Worm (Caenorhabditis elegans) whole organism, L1 larva: ENCODE data around the gene clec-227.
A peak's percentile ranks its signal among the peaks of the same experiment; 100 is the strongest.

ENCODE experiments used
- C16A3.4 ChIP-seq: fragments of 150-350 bp; optimal IDR thresholded peaks from 2 replicates; lab custom pipeline; 2014; ENCODE audit warnings: missing biosample characterization, missing genetic modification characterization
- F16B12.6 ChIP-seq: fragments of 150-350 bp; optimal IDR thresholded peaks from 2 replicates; lab custom pipeline; 2014; ENCODE audit warnings: missing biosample characterization, missing genetic modification characterization
- Y116A8C.19 ChIP-seq: sonication (generic microtip); optimal IDR thresholded peaks from 2 replicates; lab custom pipeline; 2016; ENCODE audit warnings: missing compliant biosample characterization, missing genetic modification characterization, borderline replicate concordance
- aha-1 ChIP-seq: fragments of 150-350 bp; optimal IDR thresholded peaks from 2 replicates; lab custom pipeline; 2014; ENCODE audit warnings: missing biosample characterization, missing genetic modification characterization
- ama-1 ChIP-seq: fragments of 150-350 bp; optimal IDR thresholded peaks from 2 replicates; lab custom pipeline; 2014
- blmp-1 ChIP-seq: fragments of 150-350 bp; optimal IDR thresholded peaks from 2 replicates; lab custom pipeline; 2014; ENCODE audit warnings: missing biosample characterization, missing genetic modification characterization
- ceh-82 ChIP-seq, 3 experiments: fragments of 150-350 bp in 1 of 3; sonication (generic microtip) in 2 of 3; optimal IDR thresholded peaks; 2 replicates each; lab custom pipeline; 2014 to 2017; ENCODE audit warnings: missing biosample characterization in 3 of 3, missing genetic modification characterization in 3 of 3
- dsc-1 ChIP-seq: sonication (generic microtip); optimal IDR thresholded peaks from 2 replicates; lab custom pipeline; 2016; ENCODE audit warnings: mild to moderate bottlenecking, missing genetic modification characterization, missing compliant biosample characterization
- egl-13 ChIP-seq: sonication (generic microtip); optimal IDR thresholded peaks from 2 replicates; lab custom pipeline; 2016; ENCODE audit warnings: missing genotype, missing genetic modification reagents, missing genetic modification characterization, missing compliant biosample characterization
- egl-27 ChIP-seq, 2 experiments: fragments of 150-350 bp in 1 of 2; sonication (generic microtip); optimal IDR thresholded peaks; 3 replicates each; lab custom pipeline; 2017 to 2018; ENCODE audit warnings: missing biosample characterization in 2 of 2, missing genetic modification characterization in 2 of 2, missing genetic modification reagents in 2 of 2
- elt-2 ChIP-seq: sonication (generic microtip); optimal IDR thresholded peaks from 2 replicates; lab custom pipeline; 2016; ENCODE audit warnings: missing genetic modification characterization, mild to moderate bottlenecking, inconsistent platforms, missing compliant biosample characterization, missing genetic modification reagents
- hlh-17 ChIP-seq: fragments of 200-800 bp; sonication (Bioruptor generic); optimal IDR thresholded peaks from 2 replicates; lab custom pipeline; 2018; ENCODE audit warnings: missing genetic modification characterization, mild to moderate bottlenecking, missing compliant biosample characterization, moderate library complexity, borderline replicate concordance
- isw-1 ChIP-seq: fragments of 200-800 bp; sonication (Bioruptor generic); IDR thresholded peaks from 2 replicates; pipeline ENCODE4 v1.3.6; 2022; ENCODE audit warnings: missing genetic modification characterization, missing compliant biosample characterization
- lin-13 ChIP-seq: fragments of 150-350 bp; optimal IDR thresholded peaks from 2 replicates; lab custom pipeline; 2014; ENCODE audit warnings: missing biosample characterization, missing genetic modification reagents, missing genetic modification characterization
- lin-14 ChIP-seq: fragments of 200-800 bp; sonication (Bioruptor generic); optimal IDR thresholded peaks from 2 replicates; lab custom pipeline; 2018; ENCODE audit warnings: mild to moderate bottlenecking, missing genetic modification characterization, moderate library complexity, missing compliant biosample characterization
- lin-15B ChIP-seq: fragments of 150-350 bp; sonication (generic microtip); optimal IDR thresholded peaks from 3 replicates; lab custom pipeline; 2014; ENCODE audit warnings: missing biosample characterization, missing genetic modification characterization
- lir-3 ChIP-seq: sonication (generic microtip); optimal IDR thresholded peaks from 2 replicates; lab custom pipeline; 2016; ENCODE audit warnings: mild to moderate bottlenecking, missing genetic modification characterization, moderate library complexity, missing compliant biosample characterization; ENCODE audit not compliant: poor library complexity
- nhr-12 ChIP-seq: sonication (generic microtip); optimal IDR thresholded peaks from 2 replicates; lab custom pipeline; 2017; ENCODE audit warnings: missing biosample characterization, missing genetic modification characterization
- nhr-20 ChIP-seq: sonication (generic microtip); optimal IDR thresholded peaks from 2 replicates; lab custom pipeline; 2016; ENCODE audit warnings: mild to moderate bottlenecking, missing genetic modification characterization, missing compliant biosample characterization
- nhr-71 ChIP-seq: sonication (generic microtip); optimal IDR thresholded peaks from 2 replicates; lab custom pipeline; 2016; ENCODE audit warnings: mild to moderate bottlenecking, missing genetic modification characterization, moderate library complexity, missing compliant biosample characterization
- nhr-76 ChIP-seq: sonication (generic microtip); optimal IDR thresholded peaks from 2 replicates; lab custom pipeline; 2017; ENCODE audit warnings: missing biosample characterization, missing genetic modification characterization
- nhr-85 ChIP-seq: sonication (generic microtip); peaks from one replicate; lab custom pipeline; 2016; ENCODE audit warnings: missing genetic modification characterization, inconsistent platforms, missing compliant biosample characterization
- nhr-90 ChIP-seq: sonication (generic microtip); optimal IDR thresholded peaks from 2 replicates; lab custom pipeline; 2016; ENCODE audit warnings: mild to moderate bottlenecking, missing genetic modification characterization, missing compliant biosample characterization; ENCODE audit not compliant: poor library complexity
- skn-1 ChIP-seq: fragments of 150-350 bp; optimal IDR thresholded peaks from 2 replicates; lab custom pipeline; 2014; ENCODE audit warnings: missing biosample characterization, missing genetic modification characterization
- sup-37 ChIP-seq: fragments of 200-800 bp; sonication (Bioruptor generic); optimal IDR thresholded peaks from 2 replicates; lab custom pipeline; 2018; ENCODE audit warnings: mild to moderate bottlenecking, missing genetic modification characterization, missing compliant biosample characterization
- swsn-7 ChIP-seq: sonication (generic microtip); optimal IDR thresholded peaks from 2 replicates; lab custom pipeline; 2016; ENCODE audit warnings: missing genetic modification characterization, missing compliant biosample characterization
- tbx-2 ChIP-seq: sonication (generic microtip); optimal IDR thresholded peaks from 2 replicates; lab custom pipeline; 2016; ENCODE audit warnings: missing genetic modification characterization, missing compliant biosample characterization
- unc-86 ChIP-seq: sonication (generic microtip); optimal IDR thresholded peaks from 2 replicates; lab custom pipeline; 2016; ENCODE audit warnings: missing genetic modification characterization, missing compliant biosample characterization
- vab-15 ChIP-seq: sonication (generic microtip); optimal IDR thresholded peaks from 2 replicates; lab custom pipeline; 2017; ENCODE audit warnings: missing genotype, mild to moderate bottlenecking, missing genetic modification characterization, missing compliant biosample characterization
- zip-4 ChIP-seq: fragments of 200-800 bp; sonication (Bioruptor generic); optimal IDR thresholded peaks from 2 replicates; lab custom pipeline; 2018; ENCODE audit warnings: mild to moderate bottlenecking, missing genetic modification characterization, moderate library complexity, missing compliant biosample characterization

Gene clec-227

DNA sequence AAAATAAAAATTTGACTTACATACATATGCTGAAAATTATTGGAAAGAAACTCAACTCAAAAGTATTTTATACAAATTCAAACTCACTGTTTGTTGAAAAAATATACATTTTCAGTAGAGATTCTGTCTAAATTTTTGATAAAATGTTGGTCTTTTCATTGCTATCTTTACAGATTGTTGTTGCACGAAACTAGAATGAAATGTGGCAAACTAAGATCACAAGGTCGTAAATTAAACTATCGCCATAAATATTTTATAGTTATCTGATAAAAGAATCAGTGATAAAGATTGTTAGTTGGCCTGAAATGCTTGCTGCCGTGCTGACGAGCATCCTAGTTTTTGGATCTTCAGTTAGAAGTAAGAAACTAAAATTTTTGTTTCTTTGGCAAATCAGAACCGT, 6.7 kb downstream of the clec-227 start, which contains the start of gene clec-55:
TSS of gene clec-55 (plus strand) at position 301 of the 400 bp plus-strand sequence.
- TF ChIP-seq hlh-17 (GFP tag; lab: Kevin White, UChicago) (no peak), ceh-82 (tag; optimal IDR thresholded peaks at IDR 0.05; lab: Kevin White, UChicago) (no peak), elt-2 (tag; lab: Kevin White, UChicago) (peak; percentile 40), nhr-71 (tag; lab: Kevin White, UChicago) (no peak), nhr-85 (no peak)

DNA sequence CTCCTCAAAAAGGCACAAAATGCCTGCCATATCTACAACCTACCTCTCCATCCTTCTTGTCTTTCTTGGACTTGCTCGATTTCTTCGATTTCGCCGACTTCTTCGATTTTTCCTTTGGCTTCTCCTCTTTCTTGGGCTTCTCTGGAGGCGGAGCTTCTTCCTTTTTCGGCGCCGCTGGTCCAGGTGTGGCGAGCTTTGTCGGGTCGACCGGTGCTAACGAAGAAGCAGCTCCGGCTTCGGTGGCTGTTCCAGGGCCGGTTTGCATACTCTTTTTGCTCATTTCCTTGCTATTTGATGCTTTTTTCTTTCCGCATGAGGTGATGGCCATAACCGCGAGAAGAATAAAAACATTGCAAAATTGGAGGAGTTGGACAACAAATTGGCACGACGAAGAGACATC, 8.2 kb downstream of the clec-227 start:
- no peak for TF ChIP-seq egl-27 (tag; optimal IDR thresholded peaks at IDR 0.05; lab: Kevin White, UChicago)
- TF ChIP-seq C16A3.4 (tag; lab: Kevin White, UChicago) = no peak
- TF ChIP-seq skn-1 (tag; lab: Kevin White, UChicago) = no peak
- no peak for TF ChIP-seq F16B12.6 (tag; lab: Kevin White, UChicago)
- TF ChIP-seq, all 84 proteins: peak for 0

DNA sequence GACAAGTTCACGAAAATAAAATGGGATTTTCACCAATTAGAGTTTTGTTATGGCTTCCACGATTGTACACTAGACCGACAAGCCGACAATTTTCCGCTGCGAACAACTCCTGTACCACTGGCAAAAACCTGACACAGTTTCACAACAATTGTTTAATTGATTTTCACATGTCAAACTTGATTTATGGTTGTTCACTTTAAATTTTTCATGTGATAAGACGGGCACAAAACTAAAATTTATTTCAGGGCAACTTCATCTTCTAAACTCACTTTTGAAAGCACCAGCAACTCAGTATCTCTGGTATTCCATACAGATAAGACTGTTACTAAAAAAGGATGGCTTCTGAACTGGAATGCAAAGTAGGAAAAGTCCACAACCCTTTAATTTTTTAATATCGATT, 9.1 kb downstream of the clec-227 start, which contains the start of gene R02D5.7:
TSS of gene R02D5.7 (minus strand) at position 101 of the 400 bp plus-strand sequence.
- TF ChIP-seq nhr-76 (no peak), hlh-17 (GFP tag; lab: Kevin White, UChicago) (no peak), nhr-85 (no peak), lir-3 (no peak), nhr-90 (tag; lab: Kevin White, UChicago) (no peak), isw-1 (GFP tag; lab: Robert Waterston, UW) (no peak), tbx-2 (tag; lab: Kevin White, UChicago) (no peak), unc-86 (no peak), aha-1 (tag; lab: Kevin White, UChicago) (no peak), nhr-20 (tag; lab: Kevin White, UChicago) (no peak)

DNA sequence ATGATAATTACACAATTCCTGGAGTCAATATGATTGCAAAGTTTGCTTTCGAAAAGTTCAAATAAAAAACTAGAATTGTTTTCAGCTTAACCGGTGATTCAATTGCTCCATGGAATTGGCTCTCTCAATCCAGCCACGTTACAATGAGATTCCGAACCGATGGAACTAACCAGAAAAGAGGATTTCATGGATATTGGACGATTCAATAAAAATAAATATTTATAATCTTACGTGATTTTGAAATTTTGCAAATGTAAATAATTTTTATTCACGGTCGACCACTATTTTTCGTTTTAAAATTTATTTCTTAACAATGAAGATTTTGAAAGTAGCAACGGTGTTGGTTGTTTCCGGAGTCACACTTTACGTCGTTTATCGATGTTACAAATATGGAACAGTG, 9.7 kb downstream of the clec-227 start, which contains the start of gene R02D5.10:
TSS of gene R02D5.10 (plus strand) at position 301 of the 400 bp plus-strand sequence.
- TF ChIP-seq swsn-7 = no peak
- no peak for TF ChIP-seq egl-13 (tag; lab: Kevin White, UChicago)
- TF ChIP-seq Y116A8C.19 (tag; lab: Kevin White, UChicago) = no peak
- no peak for TF ChIP-seq nhr-85
- TF ChIP-seq, all 84 proteins: peak for 0

DNA sequence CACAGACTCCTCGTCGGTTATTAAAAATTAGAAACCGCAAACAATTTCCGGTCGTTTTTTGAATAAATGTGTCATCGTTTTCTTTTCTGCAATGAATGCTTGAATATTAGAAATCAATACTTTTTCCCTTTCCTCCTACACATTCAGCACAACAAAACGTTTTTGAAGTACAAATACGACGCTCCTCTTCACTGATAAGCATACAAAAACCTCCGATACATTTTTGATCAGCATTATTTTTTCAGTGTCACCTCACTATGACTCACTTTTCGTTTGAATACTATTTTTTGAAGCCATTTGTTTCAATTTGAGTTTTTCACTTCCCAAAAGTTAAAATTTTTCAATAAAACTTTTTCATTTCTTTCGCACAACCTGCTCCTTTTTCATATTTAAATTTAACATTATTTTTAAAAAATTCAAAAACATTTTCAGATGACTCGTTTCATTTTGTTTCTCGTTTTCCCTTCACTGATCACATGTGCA, 10.4 kb downstream of the clec-227 start, which contains the start of gene R02D5.3:
TSS of gene R02D5.3 (plus strand) at position 433 of the 483 bp plus-strand sequence.
- no peak for TF ChIP-seq ama-1 (lab: Kevin White, UChicago)
- TF ChIP-seq elt-2 (tag; lab: Kevin White, UChicago) = peak; percentile 34

DNA sequence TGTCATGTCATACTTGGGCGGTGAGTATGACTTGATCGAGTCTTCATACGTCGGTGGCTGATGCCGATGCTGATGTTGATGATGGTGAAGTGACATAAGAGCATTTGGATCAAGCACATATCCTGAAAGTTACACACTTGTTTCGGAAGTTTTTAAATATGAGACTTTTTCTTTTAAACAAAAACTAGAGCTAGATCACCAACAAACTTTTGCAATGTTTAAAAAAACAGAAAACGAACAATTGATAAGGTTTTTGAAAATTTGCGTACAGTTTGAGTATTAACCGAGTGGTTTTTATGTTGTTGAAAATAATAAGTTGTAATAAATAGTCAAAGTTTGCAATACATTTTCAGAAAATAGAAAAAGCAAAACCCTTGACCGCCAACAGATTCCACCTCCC, 12.3 kb downstream of the clec-227 start, which contains the start of gene R02D5.4:
TSS of gene R02D5.4 (minus strand) at position 101 of the 400 bp plus-strand sequence.
- TF ChIP-seq zip-4 (GFP tag; lab: Kevin White, UChicago) = no peak
- no peak for TF ChIP-seq dsc-1 (tag; lab: Kevin White, UChicago)
- TF ChIP-seq sup-37 (GFP tag; lab: Kevin White, UChicago) = no peak
- no peak for TF ChIP-seq nhr-12

DNA sequence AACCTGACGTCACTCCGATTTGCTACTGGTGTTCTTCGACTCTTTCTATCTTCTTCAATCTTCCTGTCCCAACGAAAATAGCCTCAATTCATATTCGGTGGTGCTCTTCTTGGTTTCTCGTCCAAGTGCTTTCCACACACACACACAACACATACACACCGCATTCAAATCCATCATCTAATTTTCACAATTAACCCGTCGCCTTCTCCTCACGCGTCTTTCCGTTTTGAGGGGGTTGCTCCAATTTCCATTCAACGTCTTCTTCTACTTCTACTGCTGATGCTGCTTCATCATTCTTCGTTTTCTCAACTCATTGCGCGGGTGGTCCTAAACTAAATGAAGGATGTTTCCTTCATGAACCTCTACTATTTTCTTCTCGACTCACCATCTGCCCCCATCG, 18.8 kb downstream of the clec-227 start:
- TF ChIP-seq vab-15 (tag; lab: Kevin White, UChicago) (no peak), lin-13 (no peak), egl-27 (tag; optimal IDR thresholded peaks at IDR 0.05; lab: Kevin White, UChicago) (no peak), blmp-1 (no peak), lin-15B (no peak), lin-14 (GFP tag; lab: Kevin White, UChicago) (peak; percentile 25)
